Worm (Caenorhabditis elegans) whole organism, early embryonic: ENCODE measurements around the gene him-10.

ENCODE experiments used
- hmbx-1 ChIP-seq: sonication (generic microtip); optimal IDR thresholded peaks from 2 replicates; lab custom pipeline; 2016; ENCODE audit warnings: mild to moderate bottlenecking, missing genetic modification characterization, missing compliant biosample characterization
- hnd-1 ChIP-seq: sonication (generic microtip); optimal IDR thresholded peaks from 2 replicates; lab custom pipeline; 2016; ENCODE audit warnings: missing genetic modification characterization, missing compliant biosample characterization

DNA sequence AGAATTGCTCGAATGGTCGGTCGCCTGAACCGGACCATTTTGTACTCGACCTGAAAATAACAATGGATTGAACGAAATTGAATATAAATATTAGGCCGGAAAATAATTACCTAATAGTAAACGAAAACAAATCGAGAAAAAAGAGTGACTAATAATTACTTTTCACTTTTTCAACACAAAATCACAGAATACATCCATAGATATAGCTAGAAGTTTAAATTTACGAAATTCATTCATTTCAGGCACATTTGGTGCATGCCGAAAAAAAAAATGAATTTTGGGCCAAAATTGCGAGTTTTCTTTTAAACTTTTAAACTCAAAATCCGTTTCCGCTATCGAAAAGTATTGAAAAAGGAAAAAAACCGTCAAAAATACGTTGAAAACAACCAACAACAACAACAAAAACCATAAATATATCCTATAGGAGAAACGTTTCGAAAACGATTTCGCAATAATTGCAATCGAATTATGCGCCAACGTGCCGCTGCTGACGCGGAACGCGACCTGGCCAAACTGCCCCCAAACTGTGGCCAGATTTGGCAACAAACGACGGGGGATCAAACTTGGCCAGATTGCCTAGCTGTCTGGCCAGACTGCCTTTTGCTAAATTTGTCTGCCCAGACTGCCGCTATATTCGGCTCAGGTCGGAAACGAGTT is 17.7 kb upstream of the him-10 start, which contains the start of gene Y37B11A.3:
- TF ChIP-seq hnd-1 (tag; lab: Kevin White, UChicago) (no peak), hmbx-1 (tag; lab: Kevin White, UChicago) (no peak)
